Fruit fly (Drosophila melanogaster): ENCODE results near the gene tty.

tty gene

DNA sequence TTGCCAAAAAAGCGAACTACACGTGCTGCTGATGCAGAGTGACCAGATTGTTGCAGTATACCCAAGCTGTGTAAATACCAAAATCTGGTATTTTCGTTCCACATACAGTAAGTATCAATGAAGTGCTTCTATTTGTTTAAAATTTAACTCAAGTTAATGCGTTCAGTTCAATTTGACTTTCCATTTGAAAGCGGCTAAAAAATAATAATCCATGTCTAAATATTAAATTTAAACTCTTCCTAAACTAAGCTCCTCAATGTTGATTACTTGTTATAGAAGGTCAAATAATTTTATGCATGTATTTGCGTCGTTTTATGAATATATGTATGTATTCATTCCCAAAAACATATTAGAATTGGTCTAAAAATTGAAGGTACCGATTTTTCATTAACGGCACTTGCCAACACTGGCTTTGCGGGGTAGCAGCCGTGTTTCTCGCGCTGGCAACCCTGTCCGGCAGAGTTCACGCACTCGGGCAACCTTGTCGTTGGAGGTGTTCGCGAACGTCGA lies 10.4 kb upstream of the tty start, which contains the start of the genes peng and sol (continued):
- TF ChIP-seq CG12659 (GFP tag; optimal IDR thresholded peaks at IDR 0.05) (peak; percentile 70), HmgZ (tag; optimal IDR thresholded peaks at IDR 0.05) (peak; percentile 31), Fer2 (tag; optimal IDR thresholded peaks at IDR 0.05) (peak; percentile 49), Ptx1 (GFP tag; IDR thresholded peaks at IDR 0.05) (peak; percentile 78), wor (GFP tag; IDR thresholded peaks at IDR 0.05) (no peak), CG10565 (GFP tag; optimal IDR thresholded peaks at IDR 0.05) (no peak), gsb-n (tag; optimal IDR thresholded peaks at IDR 0.05) (no peak), Dad (GFP tag; optimal IDR thresholded peaks at IDR 0.05) (peak; percentile 33), CG3995 (GFP tag; optimal IDR thresholded peaks at IDR 0.05) (peak; percentile 6), CG18619 (GFP tag; optimal IDR thresholded peaks at IDR 0.05) (peak; percentile 57), CG10147 (GFP tag; optimal IDR thresholded peaks at IDR 0.05) (peak; percentile 72), Dip3 (GFP tag; optimal IDR thresholded peaks at IDR 0.05) (peak; percentile 76), CG16813 (GFP tag; IDR thresholded peaks at IDR 0.05; ENCODE audit: partially characterized antibody) (no peak), fd102C (GFP tag; optimal IDR thresholded peaks at IDR 0.05) (no peak), CG15479 (GFP tag; optimal IDR thresholded peaks at IDR 0.05) (no peak), grn (GFP tag; optimal IDR thresholded peaks at IDR 0.05) (no peak), CG2889 (GFP tag; IDR thresholded peaks at IDR 0.05) (peak; percentile 65; the same call in 1 of the 3 replicates), ewg (GFP tag; optimal IDR thresholded peaks at IDR 0.05) (peak; percentile 47), CG30020 (tag; optimal IDR thresholded peaks at IDR 0.05) (peak; percentile 56), CG32767 (GFP tag; IDR thresholded peaks at IDR 0.05) (peak; percentile 52; the same call in 1 of the 2 replicates), CG3281 (GFP tag; optimal IDR thresholded peaks at IDR 0.05) (peak; percentile 71), Bgb (GFP tag; IDR thresholded peaks at IDR 0.05; ENCODE audit: partially characterized antibody) (no peak), CG3163 (GFP tag; optimal IDR thresholded peaks at IDR 0.05) (peak; percentile 45), Blimp-1 (GFP tag; optimal IDR thresholded peaks at IDR 0.05) (peak; percentile 57), Adf1 (GFP tag; IDR thresholded peaks at IDR 0.05) (peak; percentile 13; the same call in 1 of the 2 replicates), CG8924 (tag; optimal IDR thresholded peaks at IDR 0.05) (peak; percentile 46), lola (GFP tag; optimal IDR thresholded peaks at IDR 0.05) (peak in 1 of 3 experiments; percentile 66), gro (GFP tag; optimal IDR thresholded peaks at IDR 0.05) (peak; percentile 58), unpg (GFP tag; optimal IDR thresholded peaks at IDR 0.05) (peak; percentile 66), Fer3 (tag; optimal IDR thresholded peaks at IDR 0.05) (peak; percentile 66), lbe (GFP tag; optimal IDR thresholded peaks at IDR 0.05) (peak; percentile 31), Fer1 (GFP tag; optimal IDR thresholded peaks at IDR 0.05) (peak; percentile 72), NFAT (GFP tag; IDR thresholded peaks at IDR 0.05) (no peak), br (optimal IDR thresholded peaks at IDR 0.05) (no peak), sisA (GFP tag; IDR thresholded peaks at IDR 0.05) (peak; percentile 50; the same call in 1 of the 2 replicates), CG11456 (GFP tag; IDR thresholded peaks at IDR 0.05) (no peak; the same call in 2 of the 3 replicates), CG5245 (GFP tag; optimal IDR thresholded peaks at IDR 0.05) (peak; percentile 60), CG3847 (GFP tag; IDR thresholded peaks at IDR 0.05) (peak; percentile 69), lilli (GFP tag; optimal IDR thresholded peaks at IDR 0.05) (peak; percentile 87), ken (GFP tag; IDR thresholded peaks at IDR 0.05) (0 out of 3 replicates have a peak, but pooled peaks have one; percentile 38), hbn (GFP tag; IDR thresholded peaks at IDR 0.05; ENCODE audit: partially characterized antibody) (no peak), CG12769 (tag; optimal IDR thresholded peaks at IDR 0.05) (no peak), esg (GFP tag; conservative IDR thresholded peaks at IDR 0.05) (peak; percentile 53), Mad (GFP tag; optimal IDR thresholded peaks at IDR 0.05) (peak; percentile 76), sug (tag; optimal IDR thresholded peaks at IDR 0.05) (peak; percentile 44), bsh (GFP tag; optimal IDR thresholded peaks at IDR 0.05) (peak in 1 of 2 experiments; percentile 65), CG8765 (GFP tag; IDR thresholded peaks at IDR 0.05) (no peak; the same call in 1 of the 2 replicates), pfk (GFP tag; optimal IDR thresholded peaks at IDR 0.05) (no peak), slou (GFP tag; optimal IDR thresholded peaks at IDR 0.05) (peak; percentile 77), CG6175 (GFP tag; IDR thresholded peaks at IDR 0.05) (0 out of 3 replicates have a peak, but pooled peaks have one; percentile 25)
